Fruit fly (Drosophila melanogaster): Measurements from ENCODE around the gene COX5BL.

The COX5BL gene

dm6 chr2L:6566020-6566687 lies 6.9 kb downstream of the COX5BL start, which contains the start of gene CG13766 (continued):
- TF ChIP-seq CG34422 (GFP tag; IDR thresholded peaks at IDR 0.05) (no peak), CG8089 (GFP tag; optimal IDR thresholded peaks at IDR 0.05) (no peak), CG12236 (GFP tag; optimal IDR thresholded peaks at IDR 0.05) (no peak), h (optimal IDR thresholded peaks at IDR 0.05) (no peak), eve (GFP tag; optimal IDR thresholded peaks at IDR 0.05) (no peak), bbx (GFP tag; IDR thresholded peaks at IDR 0.05; ENCODE audit: partially characterized antibody) (peak; percentile 90), CG15073 (GFP tag; optimal IDR thresholded peaks at IDR 0.05) (no peak), ham (GFP tag; IDR thresholded peaks at IDR 0.05) (no peak), Dfd (GFP tag; optimal IDR thresholded peaks at IDR 0.05) (no peak), dysf (GFP tag; IDR thresholded peaks at IDR 0.05) (no peak), maf-S (GFP tag; optimal IDR thresholded peaks at IDR 0.05) (no peak), Gsc (GFP tag; IDR thresholded peaks at IDR 0.05) (no peak), CG11723 (GFP tag; optimal IDR thresholded peaks at IDR 0.05) (no peak), onecut (GFP tag; IDR thresholded peaks at IDR 0.05) (no peak), emc (GFP tag; optimal IDR thresholded peaks at IDR 0.05) (no peak), gsb (GFP tag; IDR thresholded peaks at IDR 0.05) (no peak), lbe (GFP tag; optimal IDR thresholded peaks at IDR 0.05) (no peak), CG14667 (GFP tag; IDR thresholded peaks at IDR 0.05) (no peak), CG17568 (GFP tag; optimal IDR thresholded peaks at IDR 0.05) (no peak), Oli (tag; optimal IDR thresholded peaks at IDR 0.05) (no peak), CG8924 (tag; optimal IDR thresholded peaks at IDR 0.05) (no peak), CG6272 (GFP tag; IDR thresholded peaks at IDR 0.05) (no peak), ara (GFP tag; IDR thresholded peaks at IDR 0.05) (no peak), CG7271 (tag; optimal IDR thresholded peaks at IDR 0.05) (no peak), Hmr (GFP tag; optimal IDR thresholded peaks at IDR 0.05) (peak; percentile 41), CG30431 (GFP tag; optimal IDR thresholded peaks at IDR 0.05) (no peak), CG17912 (GFP tag; optimal IDR thresholded peaks at IDR 0.05) (no peak), CG32532 (GFP tag; IDR thresholded peaks at IDR 0.05) (no peak), CG4404 (GFP tag; IDR thresholded peaks at IDR 0.05) (no peak), gcm2 (GFP tag; optimal IDR thresholded peaks at IDR 0.05) (no peak), nom (GFP tag; optimal IDR thresholded peaks at IDR 0.05) (no peak), tna (GFP tag; IDR thresholded peaks at IDR 0.05; ENCODE audit: partially characterized antibody) (peak; percentile 98), Hmx (GFP tag; optimal IDR thresholded peaks at IDR 0.05) (no peak), Ets97D (GFP tag; optimal IDR thresholded peaks at IDR 0.05) (peak; percentile 26), Usf (GFP tag; optimal IDR thresholded peaks at IDR 0.05) (no peak), insv (GFP tag; optimal IDR thresholded peaks at IDR 0.05) (no peak), zen2 (GFP tag; IDR thresholded peaks at IDR 0.05; ENCODE audit: partially characterized antibody) (peak; percentile 85), D19A (tag; optimal IDR thresholded peaks at IDR 0.05) (no peak), Sin3A (optimal IDR thresholded peaks at IDR 0.05) (no peak), Awh (GFP tag; IDR thresholded peaks at IDR 0.05) (no peak), run (tag; optimal IDR thresholded peaks at IDR 0.05) (no peak), CG11093 (GFP tag; IDR thresholded peaks at IDR 0.05) (no peak), PHDP (tag; optimal IDR thresholded peaks at IDR 0.05) (no peak), CG7987 (GFP tag; optimal IDR thresholded peaks at IDR 0.05) (no peak), CG13296 (GFP tag; optimal IDR thresholded peaks at IDR 0.05) (no peak), CG13424 (tag; optimal IDR thresholded peaks at IDR 0.05) (no peak), klu (GFP tag; IDR thresholded peaks at IDR 0.05) (no peak), CG6689 (GFP tag; IDR thresholded peaks at IDR 0.05) (no peak), ewg (GFP tag; optimal IDR thresholded peaks at IDR 0.05) (no peak), CG31441 (GFP tag; IDR thresholded peaks at IDR 0.05) (no peak), crc (GFP tag; optimal IDR thresholded peaks at IDR 0.05) (no peak), HHEX (GFP tag; optimal IDR thresholded peaks at IDR 0.05) (no peak)
